Worm (Caenorhabditis elegans): ENCODE results near the gene F53F4.4.

DNA sequence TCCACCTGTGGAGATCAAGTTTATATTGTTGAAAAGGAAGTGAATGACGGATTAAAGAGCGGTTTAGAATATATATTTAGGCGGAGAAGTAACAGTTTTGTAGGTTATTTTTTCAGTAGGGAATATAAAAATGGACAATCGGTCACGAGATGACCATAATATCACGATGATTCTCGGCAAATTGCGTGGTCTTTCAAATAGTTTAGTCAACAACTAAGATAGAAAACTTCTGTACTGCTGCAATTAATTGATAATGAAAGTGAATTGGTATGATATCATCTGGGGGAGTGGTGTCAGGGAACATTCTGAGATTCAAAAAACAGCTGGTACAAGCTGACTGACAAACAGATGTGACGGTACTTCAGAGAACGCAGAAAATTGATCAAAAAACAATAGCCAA is 15.3 kb downstream of the F53F4.4 start:
- TF ChIP-seq him-1 (tag; optimal IDR thresholded peaks at IDR 0.05) (no peak), W03F9.2 (tag; optimal IDR thresholded peaks at IDR 0.05) (no peak), dao-5 (tag; optimal IDR thresholded peaks at IDR 0.05) (no peak)
